Fruit fly (Drosophila melanogaster): Measurements from ENCODE around the gene CheB38c.

- TF ChIP-seq CG9948 (tag; optimal IDR thresholded peaks at IDR 0.05) (no peak), CG34367 (tag; optimal IDR thresholded peaks at IDR 0.05) (no peak), CG15710 (tag; optimal IDR thresholded peaks at IDR 0.05) (no peak), CG10348 (GFP tag; IDR thresholded peaks at IDR 0.05) (no peak), Pif1B (GFP tag; optimal IDR thresholded peaks at IDR 0.05) (no peak), CG12605 (GFP tag; IDR thresholded peaks at IDR 0.05) (peak; percentile 26; the same call in 1 of the 2 replicates), rn (GFP tag; IDR thresholded peaks at IDR 0.05) (no peak), fd96Ca (GFP tag; IDR thresholded peaks at IDR 0.05) (no peak), gl (tag; optimal IDR thresholded peaks at IDR 0.05) (peak; percentile 2), CG4496 (GFP tag; IDR thresholded peaks at IDR 0.05) (no peak), D1 (tag; optimal IDR thresholded peaks at IDR 0.05) (no peak), CG14655 (GFP tag; optimal IDR thresholded peaks at IDR 0.05) (no peak), CG17806 (tag; optimal IDR thresholded peaks at IDR 0.05) (no peak), CG8301 (tag; optimal IDR thresholded peaks at IDR 0.05) (no peak)
Measured at dm6 chr2L:20869804-20870295, 49.2 kb upstream of the CheB38c start, which contains the start of gene CG14401.
